Worm (Caenorhabditis elegans) whole organism, L1 larva: ENCODE measurements around the gene nspc-20.

Experiments used
- C04F5.9 ChIP-seq: sonication (generic microtip); optimal IDR thresholded peaks from 2 replicates; lab custom pipeline; 2016; ENCODE audit warnings: missing genetic modification characterization, missing compliant biosample characterization
- F16B12.6 ChIP-seq: fragments of 150-350 bp; optimal IDR thresholded peaks from 2 replicates; lab custom pipeline; 2014; ENCODE audit warnings: missing biosample characterization, missing genetic modification characterization
- Y116A8C.19 ChIP-seq: sonication (generic microtip); optimal IDR thresholded peaks from 2 replicates; lab custom pipeline; 2016; ENCODE audit warnings: missing compliant biosample characterization, missing genetic modification characterization, borderline replicate concordance
- aha-1 ChIP-seq: fragments of 150-350 bp; optimal IDR thresholded peaks from 2 replicates; lab custom pipeline; 2014; ENCODE audit warnings: missing biosample characterization, missing genetic modification characterization
- alr-1 ChIP-seq: fragments of 200-800 bp; sonication (Bioruptor generic); optimal IDR thresholded peaks from 2 replicates; lab custom pipeline; 2018; ENCODE audit warnings: borderline replicate concordance, mild to moderate bottlenecking, missing genetic modification characterization, missing compliant biosample characterization
- blmp-1 ChIP-seq: fragments of 150-350 bp; optimal IDR thresholded peaks from 2 replicates; lab custom pipeline; 2014; ENCODE audit warnings: missing biosample characterization, missing genetic modification characterization
- ceh-88 ChIP-seq: fragments of 200-800 bp; sonication (Bioruptor generic); IDR thresholded peaks from 2 replicates; pipeline ENCODE4 v1.3.6; 2022; ENCODE audit warnings: missing genetic modification characterization, missing compliant biosample characterization
- ces-1 ChIP-seq: fragments of 150-350 bp; optimal IDR thresholded peaks from 2 replicates; lab custom pipeline; 2014; ENCODE audit warnings: missing biosample characterization, missing genetic modification reagents, missing genetic modification characterization
- dpl-1 ChIP-seq, 3 experiments: fragments of 150-350 bp in 2 of 3; sonication (generic microtip) in 1 of 3; optimal IDR thresholded peaks; 2 replicates each; lab custom pipeline; 2014 to 2017; ENCODE audit warnings: missing biosample characterization in 3 of 3, missing genetic modification characterization in 3 of 3, missing genetic modification reagents in 3 of 3
- dsc-1 ChIP-seq: sonication (generic microtip); optimal IDR thresholded peaks from 2 replicates; lab custom pipeline; 2016; ENCODE audit warnings: mild to moderate bottlenecking, missing genetic modification characterization, missing compliant biosample characterization
- efl-1 ChIP-seq, 4 experiments: fragments of 150-350 bp; optimal IDR thresholded peaks in 3 of 4; peaks in 1 of 4; 1 replicate in 1 of 4; 2 replicates in 3 of 4; lab custom pipeline; 2014; ENCODE audit warnings: missing biosample characterization in 2 of 4, missing genetic modification characterization in 2 of 4, missing genetic modification reagents in 2 of 4
- efl-3 ChIP-seq: fragments of 200-800 bp; sonication (Bioruptor generic); optimal IDR thresholded peaks from 2 replicates; lab custom pipeline; 2018; ENCODE audit warnings: mild to moderate bottlenecking, missing genetic modification characterization, missing compliant biosample characterization
- elt-2 ChIP-seq: sonication (generic microtip); optimal IDR thresholded peaks from 2 replicates; lab custom pipeline; 2016; ENCODE audit warnings: missing genetic modification characterization, mild to moderate bottlenecking, inconsistent platforms, missing compliant biosample characterization, missing genetic modification reagents
- elt-3 ChIP-seq, 6 experiments: fragments of 150-350 bp in 1 of 6; sonication (generic microtip); optimal IDR thresholded peaks; 2 replicates each; lab custom pipeline; 2017 to 2018; ENCODE audit warnings: missing biosample characterization in 6 of 6, missing genetic modification characterization in 6 of 6, inconsistent platforms in 1 of 6
- ets-5 ChIP-seq: fragments of 200-800 bp; sonication (Bioruptor generic); IDR thresholded peaks from 2 replicates; pipeline ENCODE4 v1.3.6; 2022; ENCODE audit warnings: missing genetic modification characterization, missing compliant biosample characterization
- fkh-4 ChIP-seq: sonication (generic microtip); optimal IDR thresholded peaks from 2 replicates; lab custom pipeline; 2016; ENCODE audit warnings: missing compliant biosample characterization, missing genetic modification characterization, borderline replicate concordance
- fkh-8 ChIP-seq: sonication (generic microtip); optimal IDR thresholded peaks from 2 replicates; lab custom pipeline; 2016; ENCODE audit warnings: mild to moderate bottlenecking, missing genetic modification characterization, missing compliant biosample characterization
- fos-1 ChIP-seq: fragments of 150-350 bp; optimal IDR thresholded peaks from 2 replicates; lab custom pipeline; 2014; ENCODE audit warnings: missing biosample characterization, missing genetic modification characterization
- grh-1 ChIP-seq: fragments of 200-800 bp; sonication (Bioruptor generic); IDR thresholded peaks from 2 replicates; pipeline ENCODE4 v1.3.6; 2022; ENCODE audit warnings: missing genetic modification reagents, missing genetic modification characterization, missing compliant biosample characterization
- hlh-17 ChIP-seq: fragments of 200-800 bp; sonication (Bioruptor generic); optimal IDR thresholded peaks from 2 replicates; lab custom pipeline; 2018; ENCODE audit warnings: missing genetic modification characterization, mild to moderate bottlenecking, missing compliant biosample characterization, moderate library complexity, borderline replicate concordance
- irx-1 ChIP-seq: sonication (generic microtip); optimal IDR thresholded peaks from 2 replicates; lab custom pipeline; 2016; ENCODE audit warnings: missing genetic modification characterization, missing compliant biosample characterization
- jun-1 ChIP-seq: fragments of 150-350 bp; optimal IDR thresholded peaks from 2 replicates; lab custom pipeline; 2014; ENCODE audit warnings: missing biosample characterization, missing genetic modification reagents, missing genetic modification characterization
- lin-14 ChIP-seq: fragments of 200-800 bp; sonication (Bioruptor generic); optimal IDR thresholded peaks from 2 replicates; lab custom pipeline; 2018; ENCODE audit warnings: mild to moderate bottlenecking, missing genetic modification characterization, moderate library complexity, missing compliant biosample characterization
- lin-35 ChIP-seq, 2 experiments: fragments of 150-350 bp; optimal IDR thresholded peaks; 2 replicates each; lab custom pipeline; 2014; ENCODE audit warnings: missing biosample characterization in 2 of 2, missing genetic modification characterization in 2 of 2, missing genetic modification reagents in 2 of 2
- lin-39 ChIP-seq: fragments of 150-350 bp; optimal IDR thresholded peaks from 2 replicates; lab custom pipeline; 2014; ENCODE audit warnings: missing biosample characterization, missing genetic modification reagents, missing genetic modification characterization
- lir-3 ChIP-seq: sonication (generic microtip); optimal IDR thresholded peaks from 2 replicates; lab custom pipeline; 2016; ENCODE audit warnings: mild to moderate bottlenecking, missing genetic modification characterization, moderate library complexity, missing compliant biosample characterization; ENCODE audit not compliant: poor library complexity
- mdl-1 ChIP-seq, 2 experiments: fragments of 150-350 bp; optimal IDR thresholded peaks; 2 replicates each; lab custom pipeline; 2014 to 2017; ENCODE audit warnings: missing biosample characterization in 2 of 2, missing genetic modification characterization in 2 of 2, inconsistent platforms in 1 of 2
- mep-1 ChIP-seq: fragments of 150-350 bp; optimal IDR thresholded peaks from 2 replicates; lab custom pipeline; 2014; ENCODE audit warnings: missing biosample characterization, missing genetic modification characterization
- nhr-19 ChIP-seq: fragments of 200-800 bp; sonication (Bioruptor generic); conservative IDR thresholded peaks from 2 replicates; pipeline ENCODE4 v1.3.6; 2022; ENCODE audit warnings: missing genetic modification characterization, missing compliant biosample characterization
- nhr-20 ChIP-seq: sonication (generic microtip); optimal IDR thresholded peaks from 2 replicates; lab custom pipeline; 2016; ENCODE audit warnings: mild to moderate bottlenecking, missing genetic modification characterization, missing compliant biosample characterization
- nhr-237 ChIP-seq: fragments of 150-350 bp; optimal IDR thresholded peaks from 2 replicates; lab custom pipeline; 2014; ENCODE audit warnings: missing biosample characterization, missing genetic modification characterization
- nhr-28 ChIP-seq: fragments of 150-350 bp; optimal IDR thresholded peaks from 2 replicates; lab custom pipeline; 2014; ENCODE audit warnings: missing biosample characterization, missing genetic modification characterization
- nhr-47 ChIP-seq: sonication (generic microtip); optimal IDR thresholded peaks from 2 replicates; lab custom pipeline; 2016; ENCODE audit warnings: mild to moderate bottlenecking, missing genetic modification characterization, moderate library complexity, missing compliant biosample characterization
- nhr-71 ChIP-seq: sonication (generic microtip); optimal IDR thresholded peaks from 2 replicates; lab custom pipeline; 2016; ENCODE audit warnings: mild to moderate bottlenecking, missing genetic modification characterization, moderate library complexity, missing compliant biosample characterization
- nhr-77 ChIP-seq: fragments of 150-350 bp; optimal IDR thresholded peaks from 2 replicates; lab custom pipeline; 2014; ENCODE audit warnings: missing biosample characterization, missing genetic modification characterization
- nhr-90 ChIP-seq: sonication (generic microtip); optimal IDR thresholded peaks from 2 replicates; lab custom pipeline; 2016; ENCODE audit warnings: mild to moderate bottlenecking, missing genetic modification characterization, missing compliant biosample characterization; ENCODE audit not compliant: poor library complexity
- pag-3 ChIP-seq: sonication (generic microtip); optimal IDR thresholded peaks from 2 replicates; lab custom pipeline; 2017; ENCODE audit warnings: missing genetic modification characterization, mild to moderate bottlenecking, missing compliant biosample characterization, antibody characterized with exemption, borderline replicate concordance; ENCODE audit not compliant: insufficient read depth
- sox-4 ChIP-seq: sonication (generic microtip); optimal IDR thresholded peaks from 2 replicates; lab custom pipeline; 2016; ENCODE audit warnings: missing genetic modification characterization, missing compliant biosample characterization
- swsn-7 ChIP-seq: sonication (generic microtip); optimal IDR thresholded peaks from 2 replicates; lab custom pipeline; 2016; ENCODE audit warnings: missing genetic modification characterization, missing compliant biosample characterization
- tlp-1 ChIP-seq: fragments of 150-350 bp; optimal IDR thresholded peaks from 2 replicates; lab custom pipeline; 2014; ENCODE audit warnings: missing biosample characterization, missing genetic modification characterization
- unc-30 ChIP-seq: sonication (generic microtip); optimal IDR thresholded peaks from 2 replicates; lab custom pipeline; 2017; ENCODE audit warnings: missing biosample characterization, missing genetic modification characterization
- unc-98 ChIP-seq: fragments of 200-800 bp; sonication (Bioruptor generic); IDR thresholded peaks from 2 replicates; pipeline ENCODE4 v1.3.6; 2022; ENCODE audit warnings: missing genetic modification characterization, missing compliant biosample characterization
- vab-15 ChIP-seq: sonication (generic microtip); optimal IDR thresholded peaks from 2 replicates; lab custom pipeline; 2017; ENCODE audit warnings: missing genotype, mild to moderate bottlenecking, missing genetic modification characterization, missing compliant biosample characterization
- ztf-11 ChIP-seq, 2 experiments: sonication (generic microtip); optimal IDR thresholded peaks; 2 replicates each; lab custom pipeline; 2016 to 2017; ENCODE audit warnings: missing genetic modification characterization in 2 of 2, missing biosample characterization in 1 of 2, missing compliant biosample characterization in 1 of 2
- ztf-4 ChIP-seq: fragments of 150-350 bp; optimal IDR thresholded peaks from 2 replicates; lab custom pipeline; 2014; ENCODE audit warnings: missing biosample characterization, missing genetic modification characterization

Gene nspc-20

ce11 chrX:14557936-14558554 is 28.0 kb upstream of the nspc-20 start, which contains the start of gene nhr-3 (continued):
- TF ChIP-seq fkh-4 (no peak), pag-3 (tag; lab: Kevin White, UChicago) (no peak), fkh-8 (tag; lab: Kevin White, UChicago) (no peak), nhr-28 (no peak), dsc-1 (tag; lab: Kevin White, UChicago) (no peak), nhr-71 (tag; lab: Kevin White, UChicago) (peak; percentile 37), lin-39 (tag; lab: Kevin White, UChicago) (no peak), lin-35 (GFP tag; optimal IDR thresholded peaks at IDR 0.05; lab: Kevin White, UChicago) (peak in 1 of 2 experiments; percentile 63), ets-5 (no peak), blmp-1 (tag; lab: Kevin White, UChicago) (peak; percentile 84), mep-1 (tag; lab: Kevin White, UChicago) (no peak), jun-1 (tag; lab: Kevin White, UChicago) (peak; percentile 27), ces-1 (GFP tag; lab: Kevin White, UChicago) (no peak), efl-1 (optimal IDR thresholded peaks at IDR 0.05; lab: Kevin White, UChicago) (no peak), efl-1 (GFP tag; optimal IDR thresholded peaks at IDR 0.05 in 1 of 2; lab: Kevin White, UChicago) (peak in 1 of 2 experiments; percentile 31), elt-3 (tag; optimal IDR thresholded peaks at IDR 0.05; lab: Kevin White, UChicago) (peak in 4 of 6 experiments; percentile 27 to 70 (median 48)), ztf-4 (tag; lab: Kevin White, UChicago) (no peak), nhr-237 (tag; lab: Kevin White, UChicago) (no peak), aha-1 (no peak), mdl-1 (tag; optimal IDR thresholded peaks at IDR 0.05; lab: Kevin White, UChicago) (no peak)

ce11 chrX:14557352-14557935 is 27.4 kb upstream of the nspc-20 start:
- TF ChIP-seq fos-1 (no peak), mep-1 (tag; lab: Kevin White, UChicago) (no peak), irx-1 (tag; lab: Kevin White, UChicago) (peak; percentile 55), dsc-1 (tag; lab: Kevin White, UChicago) (peak; percentile 17), nhr-19 (GFP tag; lab: Robert Waterston, UW) (peak; percentile 80), aha-1 (no peak), unc-98 (GFP tag; lab: Robert Waterston, UW) (0 out of 2 replicates have a peak, but pooled peaks have one; percentile 22), elt-3 (tag; optimal IDR thresholded peaks at IDR 0.05; lab: Kevin White, UChicago) (peak in 1 of 6 experiments; percentile 13), blmp-1 (tag; lab: Kevin White, UChicago) (no peak), swsn-7 (tag; lab: Kevin White, UChicago) (peak; percentile 64), nhr-237 (tag; lab: Kevin White, UChicago) (no peak), ceh-88 (GFP tag; lab: Robert Waterston, UW) (no peak), lir-3 (no peak), elt-2 (tag; lab: Kevin White, UChicago) (peak; percentile 49), lin-39 (tag; lab: Kevin White, UChicago) (peak; percentile 30), tlp-1 (tag; lab: Kevin White, UChicago) (no peak), C04F5.9 (tag; lab: Kevin White, UChicago) (no peak), lin-35 (GFP tag; optimal IDR thresholded peaks at IDR 0.05; lab: Kevin White, UChicago) (peak; percentile 8 to 19), vab-15 (no peak), fkh-8 (tag; lab: Kevin White, UChicago) (peak; percentile 54), nhr-20 (peak; percentile 65), lin-14 (GFP tag; lab: Kevin White, UChicago) (peak; percentile 96), ets-5 (no peak), unc-30 (tag; lab: Kevin White, UChicago) (no peak), efl-3 (GFP tag; lab: Kevin White, UChicago) (no peak), ztf-4 (tag; lab: Kevin White, UChicago) (peak; percentile 32), ztf-11 (tag; optimal IDR thresholded peaks at IDR 0.05; lab: Kevin White, UChicago) (no peak), dpl-1 (GFP tag; optimal IDR thresholded peaks at IDR 0.05; lab: Kevin White, UChicago) (peak in 1 of 3 experiments; percentile 2), F16B12.6 (tag; lab: Kevin White, UChicago) (no peak), nhr-90 (tag; lab: Kevin White, UChicago) (no peak), nhr-47 (tag; lab: Kevin White, UChicago) (peak; percentile 72), jun-1 (tag; lab: Kevin White, UChicago) (no peak), sox-4 (tag; lab: Kevin White, UChicago) (no peak), alr-1 (no peak), nhr-77 (tag; lab: Kevin White, UChicago) (no peak), grh-1 (GFP tag; lab: Robert Waterston, UW) (no peak), hlh-17 (GFP tag; lab: Kevin White, UChicago) (no peak), Y116A8C.19 (tag; lab: Kevin White, UChicago) (no peak)
